Fruit fly (Drosophila melanogaster) whole organism, embryonic: ENCODE results near the gene Gbs-70E.

Experiments used
- Abd-B ChIP-seq: fragments of 200-800 bp; sonication (Bioruptor generic); optimal IDR thresholded peaks from 2 replicates; lab custom pipeline; 2018; ENCODE audit warnings: missing biosample characterization, mild to moderate bottlenecking, missing genetic modification characterization, moderate library complexity
- Atf-2 ChIP-seq: fragments of 200-800 bp; sonication (Bioruptor generic); optimal IDR thresholded peaks from 2 replicates; lab custom pipeline; 2016; ENCODE audit warnings: missing biosample characterization, missing genetic modification characterization
- Atf3 ChIP-seq: fragments of 200-800 bp; sonication (Bioruptor generic); optimal IDR thresholded peaks from 3 replicates; lab custom pipeline; 2016; ENCODE audit warnings: missing biosample characterization, missing genetic modification characterization
- Bgb ChIP-seq: fragments of 200-800 bp; sonication (Bioruptor generic); IDR thresholded peaks from 2 replicates; pipeline ENCODE4 v1.3.6; 2022; ENCODE audit warnings: missing biosample characterization, missing genetic modification characterization; ENCODE audit not compliant: partially characterized antibody
- CG10431 ChIP-seq: fragments of 200-800 bp; sonication (Bioruptor generic); optimal IDR thresholded peaks from 3 replicates; lab custom pipeline; 2018; ENCODE audit warnings: missing biosample characterization, mild to moderate bottlenecking, missing genetic modification characterization
- CG10543 ChIP-seq: fragments of 200-800 bp; sonication (Bioruptor generic); optimal IDR thresholded peaks from 3 replicates; lab custom pipeline; 2017; ENCODE audit warnings: missing biosample characterization, mild to moderate bottlenecking, missing genetic modification characterization, moderate library complexity
- CG10959 ChIP-seq: fragments of 200-800 bp; sonication (Bioruptor generic); IDR thresholded peaks from 2 replicates; pipeline ENCODE4 v1.3.6; 2022; ENCODE audit warnings: missing biosample characterization, missing genetic modification characterization
- CG10979 ChIP-seq: fragments of 200-800 bp; sonication (Bioruptor generic); optimal IDR thresholded peaks from 2 replicates; lab custom pipeline; 2018; ENCODE audit warnings: missing biosample characterization, mild to moderate bottlenecking, missing genetic modification characterization, moderate library complexity
- CG11560 ChIP-seq: fragments of 200-800 bp; sonication (Bioruptor generic); IDR thresholded peaks from 3 replicates; pipeline ENCODE4 v1.3.6; 2022; ENCODE audit warnings: missing biosample characterization, missing genetic modification characterization
- CG12071 ChIP-seq: fragments of 200-800 bp; sonication (Bioruptor generic); optimal IDR thresholded peaks from 3 replicates; lab custom pipeline; 2018; ENCODE audit warnings: missing biosample characterization, mild to moderate bottlenecking, missing genetic modification characterization
- CG12391 ChIP-seq: fragments of 200-800 bp; sonication (Bioruptor generic); optimal IDR thresholded peaks from 3 replicates; lab custom pipeline; 2018; ENCODE audit warnings: missing biosample characterization, mild to moderate bottlenecking, missing genetic modification characterization, moderate library complexity
- CG14667 ChIP-seq: fragments of 200-800 bp; sonication (Bioruptor generic); IDR thresholded peaks from 2 replicates; pipeline ENCODE4 v1.3.6; 2022; ENCODE audit warnings: missing biosample characterization, missing genetic modification characterization
- CG18011 ChIP-seq: fragments of 200-800 bp; sonication (Bioruptor generic); optimal IDR thresholded peaks from 2 replicates; lab custom pipeline; 2017; ENCODE audit warnings: missing biosample characterization, missing genetic modification characterization, mild to moderate bottlenecking, moderate library complexity, missing genotype
- CG18476 ChIP-seq: fragments of 200-800 bp; sonication (Bioruptor generic); optimal IDR thresholded peaks from 2 replicates; lab custom pipeline; 2016; ENCODE audit warnings: missing biosample characterization, mild to moderate bottlenecking, missing genetic modification characterization
- CG18599 ChIP-seq: fragments of 200-800 bp; sonication (Bioruptor generic); optimal IDR thresholded peaks from 3 replicates; lab custom pipeline; 2017; ENCODE audit warnings: missing biosample characterization, missing genetic modification characterization, mild to moderate bottlenecking, moderate library complexity, missing genetic modification reagents
- CG31365 ChIP-seq: fragments of 200-800 bp; sonication (Bioruptor generic); optimal IDR thresholded peaks from 2 replicates; lab custom pipeline; 2018; ENCODE audit warnings: missing biosample characterization, mild to moderate bottlenecking, missing genetic modification characterization
- CG32772 ChIP-seq: fragments of 200-800 bp; sonication (Bioruptor generic); IDR thresholded peaks from 2 replicates; pipeline ENCODE4 v1.3.6; 2022; ENCODE audit warnings: missing biosample characterization, missing genetic modification characterization
- CG4360 ChIP-seq: fragments of 200-800 bp; sonication (Bioruptor generic); IDR thresholded peaks from 2 replicates; pipeline ENCODE4 v1.3.6; 2022; ENCODE audit warnings: missing biosample characterization, missing genetic modification characterization
- CG6683 ChIP-seq: fragments of 200-800 bp; sonication (Bioruptor generic); optimal IDR thresholded peaks from 2 replicates; lab custom pipeline; 2017; ENCODE audit warnings: missing biosample characterization, mild to moderate bottlenecking, missing genetic modification characterization, missing genetic modification reagents
- CG8089 ChIP-seq: fragments of 200-800 bp; sonication (Bioruptor generic); optimal IDR thresholded peaks from 3 replicates; lab custom pipeline; 2016; ENCODE audit warnings: missing biosample characterization, missing genetic modification characterization
- CG9215 ChIP-seq: fragments of 200-800 bp; sonication (Bioruptor generic); IDR thresholded peaks from 2 replicates; pipeline ENCODE4 v1.3.6; 2022; ENCODE audit warnings: missing biosample characterization, missing genetic modification characterization
- CG9932 ChIP-seq: fragments of 200-800 bp; sonication (Bioruptor generic); IDR thresholded peaks from 2 replicates; pipeline ENCODE4 v1.3.6; 2022; ENCODE audit warnings: missing biosample characterization, missing genetic modification characterization
- CTCF ChIP-seq: fragments of 200-800 bp; sonication (Bioruptor generic); optimal IDR thresholded peaks from 2 replicates; lab custom pipeline; 2017; ENCODE audit warnings: missing biosample characterization, mild to moderate bottlenecking, missing genetic modification characterization, moderate library complexity
- Camta ChIP-seq: fragments of 200-800 bp; sonication (Bioruptor generic); optimal IDR thresholded peaks from 2 replicates; lab custom pipeline; 2016; ENCODE audit warnings: missing biosample characterization, missing genetic modification characterization
- Dp ChIP-seq: fragments of 200-800 bp; sonication (Bioruptor generic); optimal IDR thresholded peaks from 2 replicates; lab custom pipeline; 2018; ENCODE audit warnings: missing biosample characterization, mild to moderate bottlenecking, missing genetic modification characterization, moderate library complexity
- Dref ChIP-seq: fragments of 200-800 bp; sonication (Bioruptor generic); IDR thresholded peaks from 2 replicates; pipeline ENCODE4 v1.3.6; 2022; ENCODE audit warnings: missing biosample characterization, missing genetic modification characterization
- Hr3 ChIP-seq: fragments of 200-800 bp; sonication (Bioruptor generic); optimal IDR thresholded peaks from 3 replicates; lab custom pipeline; 2016; ENCODE audit warnings: missing biosample characterization, missing genetic modification characterization
- Mrtf ChIP-seq: fragments of 200-800 bp; sonication (Bioruptor generic); IDR thresholded peaks from 3 replicates; pipeline ENCODE4 v1.3.6; 2022; ENCODE audit warnings: missing biosample characterization, missing genetic modification characterization
- Myb ChIP-seq: fragments of 200-800 bp; sonication (Bioruptor generic); optimal IDR thresholded peaks from 2 replicates; lab custom pipeline; 2016; ENCODE audit warnings: missing biosample characterization, missing genetic modification characterization
- NC2β ChIP-seq: fragments of 200-800 bp; sonication (Bioruptor generic); optimal IDR thresholded peaks from 2 replicates; lab custom pipeline; 2016; ENCODE audit warnings: missing biosample characterization, missing genetic modification characterization
- Nf-YB ChIP-seq: fragments of 200-800 bp; sonication (Bioruptor generic); optimal IDR thresholded peaks from 3 replicates; lab custom pipeline; 2019; ENCODE audit warnings: missing biosample characterization, mild to moderate bottlenecking, missing genetic modification characterization, moderate library complexity
- Nf-YC ChIP-seq: fragments of 200-800 bp; optimal IDR thresholded peaks from 3 replicates; lab custom pipeline; 2019; ENCODE audit warnings: missing biosample characterization, mild to moderate bottlenecking, missing genetic modification characterization, moderate library complexity
- NfI ChIP-seq: fragments of 200-800 bp; sonication (Bioruptor generic); optimal IDR thresholded peaks from 3 replicates; lab custom pipeline; 2018; ENCODE audit warnings: missing biosample characterization, mild to moderate bottlenecking, missing genetic modification characterization, moderate library complexity
- Rx ChIP-seq: fragments of 200-800 bp; sonication (Bioruptor generic); IDR thresholded peaks from 2 replicates; pipeline ENCODE4 v1.3.6; 2022; ENCODE audit warnings: missing biosample characterization, missing genetic modification characterization
- Sin3A ChIP-seq: fragments of >200 bp; optimal IDR thresholded peaks from 2 replicates; lab custom pipeline; 2018
- bbx ChIP-seq: fragments of 200-800 bp; sonication (Bioruptor generic); IDR thresholded peaks from 2 replicates; pipeline ENCODE4 v1.3.6; 2022; ENCODE audit warnings: missing biosample characterization, missing genetic modification characterization; ENCODE audit not compliant: partially characterized antibody
- crc ChIP-seq: fragments of 200-800 bp; sonication (Bioruptor generic); optimal IDR thresholded peaks from 2 replicates; lab custom pipeline; 2016; ENCODE audit warnings: missing biosample characterization, missing genetic modification characterization
- croc ChIP-seq: fragments of 200-800 bp; sonication (Bioruptor generic); conservative IDR thresholded peaks from 3 replicates; pipeline ENCODE4 v1.3.6; 2022; ENCODE audit warnings: missing biosample characterization, missing genetic modification characterization
- dmrt99B ChIP-seq: fragments of 200-800 bp; sonication (Bioruptor generic); optimal IDR thresholded peaks from 2 replicates; lab custom pipeline; 2018; ENCODE audit warnings: missing biosample characterization, mild to moderate bottlenecking, missing genetic modification characterization, moderate library complexity
- gfzf ChIP-seq: fragments of 200-800 bp; sonication (Bioruptor generic); optimal IDR thresholded peaks from 2 replicates; lab custom pipeline; 2016; ENCODE audit warnings: missing biosample characterization, mild to moderate bottlenecking, missing genetic modification characterization, moderate library complexity
- grau ChIP-seq: fragments of 200-800 bp; optimal IDR thresholded peaks from 3 replicates; lab custom pipeline; 2019; ENCODE audit warnings: missing biosample characterization, mild to moderate bottlenecking, missing genetic modification characterization, moderate library complexity
- gro ChIP-seq: fragments of 200-800 bp; sonication (Bioruptor generic); optimal IDR thresholded peaks from 2 replicates; lab custom pipeline; 2016; ENCODE audit warnings: missing biosample characterization, missing genetic modification characterization
- insv ChIP-seq, 2 experiments: fragments of 200-800 bp; sonication (Bioruptor generic); optimal IDR thresholded peaks; 3 replicates each; lab custom pipeline; 2016 to 2018; ENCODE audit warnings: missing biosample characterization in 2 of 2, missing genetic modification characterization in 2 of 2
- lov ChIP-seq, 2 experiments: fragments of 200-800 bp in 1 of 2; fragments of >200 bp in 1 of 2; sonication (Bioruptor generic) in 1 of 2; IDR thresholded peaks in 1 of 2; optimal IDR thresholded peaks in 1 of 2; 2 replicates in 1 of 2; 3 replicates in 1 of 2; pipeline versions ENCODE4 v1.3.6 to Lab custom; 2017 to 2022; ENCODE audit warnings: missing biosample characterization in 1 of 2, missing genetic modification characterization in 1 of 2
- luna ChIP-seq: fragments of 200-800 bp; sonication (Bioruptor generic); optimal IDR thresholded peaks from 2 replicates; lab custom pipeline; 2016; ENCODE audit warnings: missing biosample characterization, missing genetic modification characterization
- pho ChIP-seq: fragments of 200-800 bp; sonication (Bioruptor generic); optimal IDR thresholded peaks from 2 replicates; lab custom pipeline; 2016; ENCODE audit warnings: missing biosample characterization, missing genetic modification characterization
- pita ChIP-seq: fragments of 200-800 bp; sonication (Bioruptor generic); optimal IDR thresholded peaks from 2 replicates; lab custom pipeline; 2017; ENCODE audit warnings: missing biosample characterization, mild to moderate bottlenecking, missing genetic modification characterization
- ro ChIP-seq: fragments of 200-800 bp; sonication (Bioruptor generic); IDR thresholded peaks from 2 replicates; pipeline ENCODE4 v1.3.6; 2022; ENCODE audit warnings: missing biosample characterization, missing genetic modification characterization
- stc ChIP-seq: fragments of 200-800 bp; sonication (Bioruptor generic); IDR thresholded peaks from 2 replicates; pipeline ENCODE4 v1.3.6; 2022; ENCODE audit warnings: missing biosample characterization, missing genetic modification characterization
- tx ChIP-seq: fragments of 200-800 bp; sonication (Bioruptor generic); optimal IDR thresholded peaks from 2 replicates; lab custom pipeline; 2016; ENCODE audit warnings: missing biosample characterization, missing genetic modification characterization
- yki ChIP-seq: fragments of >200 bp; optimal IDR thresholded peaks from 3 replicates; lab custom pipeline; 2018

Gene Gbs-70E

DNA sequence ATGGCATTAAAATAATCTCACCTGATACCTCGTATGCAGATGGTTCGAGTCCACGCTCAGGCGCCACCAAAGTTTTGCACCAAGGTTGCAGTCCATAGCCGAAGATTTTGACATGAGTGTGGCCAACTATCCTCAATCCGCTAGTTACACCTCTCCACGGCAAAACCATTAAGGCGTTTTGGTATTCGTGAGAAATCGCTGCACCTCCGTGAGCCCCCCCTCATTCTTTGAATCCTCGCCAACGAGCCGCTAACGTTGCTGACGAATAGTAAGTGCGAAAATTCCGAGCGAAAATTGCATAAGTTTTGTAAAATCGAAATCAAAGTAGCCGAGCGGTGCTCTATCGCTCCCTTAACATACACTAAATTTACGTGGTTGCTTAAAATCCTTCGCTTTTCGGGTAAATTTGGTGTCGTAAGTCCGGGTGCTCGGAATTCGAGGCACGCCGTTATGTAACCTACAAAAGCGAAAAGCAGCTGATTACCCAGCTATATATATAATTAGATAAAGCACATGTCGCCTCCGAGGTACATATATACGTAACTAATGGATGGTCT is 13.3 kb downstream of the Gbs-70E start, which contains the start of gene Mpcp2 (continued):
- no peak for TF ChIP-seq CG8089
- peak; percentile 71 for TF ChIP-seq bbx
- peak; percentile 99 for TF ChIP-seq pita
- TF ChIP-seq NC2β (GFP tag; lab: Kevin White, UChicago), result peak; percentile 15
- TF ChIP-seq CG18011 (GFP tag; lab: Kevin White, UChicago), result peak; percentile 34
- TF ChIP-seq Camta, result peak; percentile 1
- TF ChIP-seq Atf-2 (GFP tag; lab: Kevin White, UChicago), result no peak
- no peak for TF ChIP-seq luna (GFP tag; lab: Kevin White, UChicago)
- TF ChIP-seq CG10431 (GFP tag; lab: Kevin White, UChicago), result no peak
- TF ChIP-seq Sin3A (lab: Kevin White, UChicago), result peak; percentile 42
- no peak for TF ChIP-seq lov (optimal IDR thresholded peaks at IDR 0.05; lab: Kevin White, UChicago)
- peak; percentile 74; the same call in 2 of the 3 replicates for TF ChIP-seq lov (GFP tag; IDR thresholded peaks at IDR 0.05; lab: Robert Waterston, UW)
- no peak for TF ChIP-seq Dref (GFP tag; lab: Robert Waterston, UW)
- peak; percentile 11 for TF ChIP-seq CG10979 (tag; lab: Kevin White, UChicago)
- TF ChIP-seq CTCF (GFP tag; lab: Kevin White, UChicago), result peak; percentile 86
- no peak for TF ChIP-seq ro (GFP tag; lab: Robert Waterston, UW)
- no peak for TF ChIP-seq CG9932 (GFP tag; lab: Robert Waterston, UW)
- TF ChIP-seq CG11560, result no peak; the same call in 2 of the 3 replicates
- no peak for TF ChIP-seq Rx (GFP tag; lab: Robert Waterston, UW)
- TF ChIP-seq dmrt99B, result no peak
- TF ChIP-seq croc (GFP tag; lab: Robert Waterston, UW), result no peak
- no peak for TF ChIP-seq CG9215
- TF ChIP-seq CG12391, result peak; percentile 60
- peak; percentile 36 for TF ChIP-seq Nf-YC (tag; lab: Kevin White, UChicago)
- TF ChIP-seq yki, result no peak
- TF ChIP-seq Mrtf (GFP tag; lab: Robert Waterston, UW), result no peak
- peak; percentile 31 for TF ChIP-seq gro (GFP tag; lab: Kevin White, UChicago)
- no peak for TF ChIP-seq crc
- peak; percentile 98 for TF ChIP-seq gfzf
- no peak for TF ChIP-seq Atf3 (GFP tag; lab: Kevin White, UChicago)
- TF ChIP-seq CG14667, result no peak
- no peak for TF ChIP-seq tx (GFP tag; lab: Kevin White, UChicago)
- no peak for TF ChIP-seq CG18476 (GFP tag; lab: Kevin White, UChicago)
- no peak for TF ChIP-seq Hr3
- no peak for TF ChIP-seq CG6683 (GFP tag; lab: Kevin White, UChicago)
- no peak for TF ChIP-seq CG32772 (GFP tag; lab: Robert Waterston, UW)
- TF ChIP-seq NfI (GFP tag; lab: Kevin White, UChicago), result peak; percentile 16
- TF ChIP-seq Myb, result peak; percentile 49
- peak; percentile 32 for TF ChIP-seq Nf-YB (GFP tag; lab: Kevin White, UChicago)
- peak; percentile 46 for TF ChIP-seq CG10543 (GFP tag; lab: Kevin White, UChicago)
- no peak for TF ChIP-seq CG10959 (GFP tag; lab: Robert Waterston, UW)
- peak; percentile 59 for TF ChIP-seq Dp (GFP tag; lab: Kevin White, UChicago)
- TF ChIP-seq CG12071, result peak; percentile 36
- TF ChIP-seq grau (tag; lab: Kevin White, UChicago), result peak; percentile 47
- TF ChIP-seq stc (GFP tag; lab: Robert Waterston, UW), result peak; percentile 13; the same call in 1 of the 2 replicates
- peak; percentile 65 for TF ChIP-seq Abd-B (GFP tag; lab: Kevin White, UChicago)
- peak; percentile 37 for TF ChIP-seq CG18599 (GFP tag; lab: Kevin White, UChicago)
- no peak for TF ChIP-seq CG4360 (GFP tag; lab: Robert Waterston, UW)
- peak in 1 of 2 experiments; percentile 53 for TF ChIP-seq insv (GFP tag; optimal IDR thresholded peaks at IDR 0.05; lab: Kevin White, UChicago)
- peak; percentile 30 for TF ChIP-seq pho (GFP tag; lab: Kevin White, UChicago)
- TF ChIP-seq Bgb (GFP tag; lab: Robert Waterston, UW), result peak; percentile 72
- peak; percentile 17 for TF ChIP-seq CG31365 (tag; lab: Kevin White, UChicago)
